Worm (Caenorhabditis elegans) whole organism, mixed stage, embryonic: ENCODE measurements around the gene srsx-10.

Experiments
- M03D4.4 ChIP-seq: sonication (generic microtip); optimal IDR thresholded peaks from 2 replicates; lab custom pipeline; 2017; ENCODE audit warnings: mild to moderate bottlenecking, missing genetic modification characterization, missing compliant biosample characterization
- bed-3 ChIP-seq: fragments of 200-800 bp; sonication (Bioruptor generic); optimal IDR thresholded peaks from 3 replicates; lab custom pipeline; 2018; ENCODE audit warnings: mild to moderate bottlenecking, missing genetic modification characterization, moderate library complexity, missing compliant biosample characterization
- blmp-1 ChIP-seq: fragments of 150-350 bp; optimal IDR thresholded peaks from 2 replicates; lab custom pipeline; 2014; ENCODE audit warnings: missing biosample characterization, missing genetic modification characterization
- ceh-39 ChIP-seq: fragments of 150-350 bp; optimal IDR thresholded peaks from 2 replicates; lab custom pipeline; 2014; ENCODE audit warnings: missing biosample characterization, missing genetic modification characterization
- ceh-43 ChIP-seq: fragments of 200-800 bp; sonication (Bioruptor generic); optimal IDR thresholded peaks from 2 replicates; lab custom pipeline; 2018; ENCODE audit warnings: mild to moderate bottlenecking, missing genetic modification characterization, moderate library complexity, missing compliant biosample characterization
- ceh-83 ChIP-seq: fragments of 200-800 bp; sonication (Bioruptor generic); optimal IDR thresholded peaks from 2 replicates; lab custom pipeline; 2018; ENCODE audit warnings: mild to moderate bottlenecking, missing genetic modification characterization, missing compliant biosample characterization
- ces-1 ChIP-seq: fragments of 150-350 bp; optimal IDR thresholded peaks from 2 replicates; lab custom pipeline; 2014; ENCODE audit warnings: missing biosample characterization, missing genetic modification reagents, missing genetic modification characterization
- cnd-1 ChIP-seq: fragments of 200-800 bp; sonication (Bioruptor generic); optimal IDR thresholded peaks from 2 replicates; lab custom pipeline; 2018; ENCODE audit warnings: mild to moderate bottlenecking, missing genetic modification characterization, missing compliant biosample characterization
- drap-1 ChIP-seq: fragments of 200-800 bp; sonication (Bioruptor generic); optimal IDR thresholded peaks from 3 replicates; lab custom pipeline; 2018; ENCODE audit warnings: mild to moderate bottlenecking, missing genetic modification characterization, missing compliant biosample characterization
- elt-1 ChIP-seq: sonication (generic microtip); optimal IDR thresholded peaks from 2 replicates; lab custom pipeline; 2017; ENCODE audit warnings: missing genetic modification characterization, mild to moderate bottlenecking, missing compliant biosample characterization, antibody characterized with exemption, moderate library complexity, borderline replicate concordance; ENCODE audit not compliant: insufficient read depth
- elt-3 ChIP-seq: fragments of 150-350 bp; optimal IDR thresholded peaks from 2 replicates; lab custom pipeline; 2014; ENCODE audit warnings: missing biosample characterization, missing genetic modification characterization
- flh-1 ChIP-seq: fragments of 200-800 bp; sonication (Bioruptor generic); optimal IDR thresholded peaks from 2 replicates; lab custom pipeline; 2018; ENCODE audit warnings: mild to moderate bottlenecking, missing genetic modification characterization, moderate library complexity, missing compliant biosample characterization
- ham-2 ChIP-seq: fragments of 200-800 bp; sonication (Bioruptor generic); optimal IDR thresholded peaks from 2 replicates; lab custom pipeline; 2018; ENCODE audit warnings: mild to moderate bottlenecking, missing genetic modification characterization, missing compliant biosample characterization
- hlh-1 ChIP-seq: fragments of 150-350 bp; optimal IDR thresholded peaks from 2 replicates; lab custom pipeline; 2014; ENCODE audit warnings: missing biosample characterization, missing genetic modification reagents, missing genetic modification characterization
- lin-13 ChIP-seq: fragments of 150-350 bp; optimal IDR thresholded peaks from 2 replicates; lab custom pipeline; 2014; ENCODE audit warnings: missing biosample characterization, missing genetic modification characterization
- lin-32 ChIP-seq: fragments of 200-800 bp; sonication (Bioruptor generic); optimal IDR thresholded peaks from 2 replicates; lab custom pipeline; 2018; ENCODE audit warnings: mild to moderate bottlenecking, missing genetic modification characterization, missing compliant biosample characterization
- lsy-2 ChIP-seq: fragments of 150-350 bp; optimal IDR thresholded peaks from 2 replicates; lab custom pipeline; 2014; ENCODE audit warnings: missing biosample characterization, missing genetic modification characterization
- mab-5 ChIP-seq: fragments of 150-350 bp; optimal IDR thresholded peaks from 2 replicates; lab custom pipeline; 2014; ENCODE audit warnings: missing biosample characterization, missing genetic modification characterization
- mep-1 ChIP-seq: fragments of 150-350 bp; optimal IDR thresholded peaks from 2 replicates; lab custom pipeline; 2017; ENCODE audit warnings: missing biosample characterization, missing genetic modification reagents, missing genetic modification characterization, inconsistent platforms
- mls-2 ChIP-seq: sonication (generic microtip); optimal IDR thresholded peaks from 2 replicates; lab custom pipeline; 2016; ENCODE audit warnings: mild to moderate bottlenecking, missing genetic modification characterization, moderate library complexity, missing compliant biosample characterization
- nhr-12 ChIP-seq: fragments of 150-350 bp; optimal IDR thresholded peaks from 2 replicates; lab custom pipeline; 2014; ENCODE audit warnings: missing biosample characterization, missing genetic modification characterization
- nhr-2 ChIP-seq: fragments of 150-350 bp; optimal IDR thresholded peaks from 2 replicates; lab custom pipeline; 2014; ENCODE audit warnings: missing biosample characterization, missing genetic modification characterization
- nhr-237 ChIP-seq: fragments of 150-350 bp; optimal IDR thresholded peaks from 2 replicates; lab custom pipeline; 2014; ENCODE audit warnings: missing biosample characterization, missing genetic modification characterization
- nhr-28 ChIP-seq: fragments of 150-350 bp; optimal IDR thresholded peaks from 2 replicates; lab custom pipeline; 2014; ENCODE audit warnings: missing biosample characterization, missing genetic modification characterization
- nhr-76 ChIP-seq: sonication (generic microtip); optimal IDR thresholded peaks from 2 replicates; lab custom pipeline; 2017; ENCODE audit warnings: missing biosample characterization, missing genetic modification characterization
- pha-4 ChIP-seq: fragments of 150-350 bp; optimal IDR thresholded peaks from 2 replicates; lab custom pipeline; 2018; ENCODE audit warnings: missing biosample characterization, missing genetic modification reagents, missing genetic modification characterization
- sem-2 ChIP-seq: fragments of 200-800 bp; sonication (Bioruptor generic); optimal IDR thresholded peaks from 2 replicates; lab custom pipeline; 2018; ENCODE audit warnings: mild to moderate bottlenecking, missing genetic modification characterization, missing compliant biosample characterization
- snpc-4 ChIP-seq: fragments of 150-350 bp; optimal IDR thresholded peaks from 2 replicates; lab custom pipeline; 2014; ENCODE audit warnings: missing biosample characterization, missing genetic modification characterization
- sptf-1 ChIP-seq: sonication (generic microtip); optimal IDR thresholded peaks from 2 replicates; lab custom pipeline; 2017; ENCODE audit warnings: mild to moderate bottlenecking, missing genetic modification characterization, moderate library complexity, missing compliant biosample characterization
- tbx-8 ChIP-seq: fragments of 200-800 bp; sonication (Bioruptor generic); optimal IDR thresholded peaks from 2 replicates; lab custom pipeline; 2018; ENCODE audit warnings: mild to moderate bottlenecking, missing genetic modification characterization, moderate library complexity, missing compliant biosample characterization
- unc-120 ChIP-seq: sonication (generic microtip); optimal IDR thresholded peaks from 2 replicates; lab custom pipeline; 2017; ENCODE audit warnings: missing genetic modification characterization, missing compliant biosample characterization; ENCODE audit not compliant: poor library complexity, severe bottlenecking
- unc-39 ChIP-seq: fragments of 150-350 bp; optimal IDR thresholded peaks from 2 replicates; lab custom pipeline; 2014; ENCODE audit warnings: missing biosample characterization, missing genetic modification characterization
- unc-62 ChIP-seq: fragments of 150-350 bp; optimal IDR thresholded peaks from 2 replicates; lab custom pipeline; 2014; ENCODE audit warnings: missing biosample characterization, missing genetic modification reagents, missing genetic modification characterization
- zip-8 ChIP-seq: fragments of 150-350 bp; optimal IDR thresholded peaks from 2 replicates; lab custom pipeline; 2014; ENCODE audit warnings: missing biosample characterization, missing genetic modification characterization
- ztf-11 ChIP-seq: fragments of 150-350 bp; optimal IDR thresholded peaks from 2 replicates; lab custom pipeline; 2014; ENCODE audit warnings: missing biosample characterization, missing genetic modification characterization

Gene srsx-10

ce11 chrV:4972943-4973342, 1.6 kb downstream of the srsx-10 start, which contains the start of gene srsx-9:
TSS of gene srsx-9 (minus strand) at chrV:4973043.
- TF ChIP-seq ceh-43 (no peak), bed-3 (GFP tag; lab: Kevin White, UChicago) (no peak), sptf-1 (tag; lab: Kevin White, UChicago) (no peak), ztf-11 (no peak), snpc-4 (tag; lab: Kevin White, UChicago) (no peak), M03D4.4 (tag; lab: Kevin White, UChicago) (no peak), elt-3 (tag; lab: Kevin White, UChicago) (no peak), elt-1 (tag; lab: Kevin White, UChicago) (no peak), lsy-2 (tag; lab: Kevin White, UChicago) (no peak), unc-120 (no peak), mls-2 (tag; lab: Kevin White, UChicago) (no peak), sem-2 (no peak), zip-8 (tag; lab: Kevin White, UChicago) (no peak)
- TF ChIP-seq, all 35 proteins: peak for 0

DNA sequence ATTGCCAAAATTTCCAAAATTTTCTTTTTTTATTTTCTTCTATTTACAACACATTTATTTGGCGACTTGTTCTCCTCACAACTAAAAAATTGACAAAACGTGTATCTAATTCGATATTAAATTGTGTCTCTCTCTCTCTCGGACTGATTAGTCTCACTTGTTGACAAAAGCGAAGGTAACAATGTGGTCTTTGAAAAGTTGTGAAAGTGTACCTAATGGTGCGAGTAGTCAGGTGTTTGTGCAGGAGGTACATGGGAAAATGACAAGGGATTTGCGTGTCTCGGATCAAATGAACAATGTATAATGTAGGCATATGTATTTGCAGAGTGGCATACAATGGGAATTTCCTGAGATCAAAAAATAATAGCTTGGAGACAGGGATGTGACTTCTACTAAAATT, 5.1 kb downstream of the srsx-10 start:
- TF ChIP-seq nhr-237 (tag; lab: Kevin White, UChicago) (no peak), M03D4.4 (tag; lab: Kevin White, UChicago) (no peak)

- TF ChIP-seq ceh-83 (GFP tag; lab: Kevin White, UChicago) = no peak
- peak; percentile 97 for TF ChIP-seq elt-1 (tag; lab: Kevin White, UChicago)
- no peak for TF ChIP-seq mab-5 (tag; lab: Kevin White, UChicago)
- peak; percentile 45 for TF ChIP-seq lin-32 (GFP tag; lab: Kevin White, UChicago)
- no peak for TF ChIP-seq ham-2 (GFP tag; lab: Kevin White, UChicago)
- no peak for TF ChIP-seq unc-120
- TF ChIP-seq sem-2 = no peak
- no peak for TF ChIP-seq unc-62 (GFP tag; lab: Kevin White, UChicago)
- peak; percentile 47 for TF ChIP-seq nhr-2 (tag; lab: Kevin White, UChicago)
- no peak for TF ChIP-seq tbx-8
- TF ChIP-seq nhr-12 (tag; lab: Kevin White, UChicago) = no peak
- no peak for TF ChIP-seq ztf-11
- TF ChIP-seq zip-8 (tag; lab: Kevin White, UChicago) = no peak
- TF ChIP-seq hlh-1 = peak; percentile 39
- no peak for TF ChIP-seq nhr-28 (tag; lab: Kevin White, UChicago)
- TF ChIP-seq, all 35 proteins: peak for 4
Observed at ce11 chrV:4968775-4969174, 5.8 kb downstream of the srsx-10 start.

- TF ChIP-seq unc-62 (GFP tag; lab: Kevin White, UChicago) = peak; percentile 20
- no peak for TF ChIP-seq pha-4 (tag; lab: Kevin White, UChicago)
- TF ChIP-seq sptf-1 (tag; lab: Kevin White, UChicago) = peak; percentile 38
- peak; percentile 57 for TF ChIP-seq mls-2 (tag; lab: Kevin White, UChicago)
- peak; percentile 9 for TF ChIP-seq unc-120
- no peak for TF ChIP-seq ham-2 (GFP tag; lab: Kevin White, UChicago)
- no peak for TF ChIP-seq nhr-28 (tag; lab: Kevin White, UChicago)
- no peak for TF ChIP-seq snpc-4 (tag; lab: Kevin White, UChicago)
- no peak for TF ChIP-seq elt-3 (tag; lab: Kevin White, UChicago)
- TF ChIP-seq nhr-2 (tag; lab: Kevin White, UChicago) = peak; percentile 52
- TF ChIP-seq ces-1 (GFP tag; lab: Kevin White, UChicago) = peak; percentile 96
- no peak for TF ChIP-seq mab-5 (tag; lab: Kevin White, UChicago)
- no peak for TF ChIP-seq lin-32 (GFP tag; lab: Kevin White, UChicago)
- no peak for TF ChIP-seq flh-1 (GFP tag; lab: Kevin White, UChicago)
- no peak for TF ChIP-seq mep-1 (tag; lab: Kevin White, UChicago)
- no peak for TF ChIP-seq ceh-83 (GFP tag; lab: Kevin White, UChicago)
- no peak for TF ChIP-seq ceh-39 (tag; lab: Kevin White, UChicago)
- peak; percentile 66 for TF ChIP-seq unc-39 (tag; lab: Kevin White, UChicago)
- TF ChIP-seq ztf-11 = no peak
- TF ChIP-seq cnd-1 (tag; lab: Kevin White, UChicago) = peak; percentile 28
- no peak for TF ChIP-seq nhr-237 (tag; lab: Kevin White, UChicago)
- TF ChIP-seq lin-13 = no peak
- TF ChIP-seq hlh-1 = no peak
- TF ChIP-seq nhr-12 (tag; lab: Kevin White, UChicago) = no peak
- TF ChIP-seq blmp-1 (tag; lab: Kevin White, UChicago) = no peak
- TF ChIP-seq drap-1 = no peak
- no peak for TF ChIP-seq zip-8 (tag; lab: Kevin White, UChicago)
- no peak for TF ChIP-seq nhr-76 (tag; lab: Kevin White, UChicago)
- TF ChIP-seq elt-1 (tag; lab: Kevin White, UChicago) = no peak
- no peak for TF ChIP-seq sem-2
- TF ChIP-seq bed-3 (GFP tag; lab: Kevin White, UChicago) = no peak
- TF ChIP-seq M03D4.4 (tag; lab: Kevin White, UChicago) = no peak
- no peak for TF ChIP-seq tbx-8
- no peak for TF ChIP-seq lsy-2 (tag; lab: Kevin White, UChicago)
- peak; percentile 71 for TF ChIP-seq ceh-43
Observed at ce11 chrV:4967238-4967637, 7.3 kb downstream of the srsx-10 start.
